Worm (Caenorhabditis elegans): ENCODE data around the gene F14H3.15.

ce11 chrV:16061993-16062392 lies 2.0 kb upstream of the F14H3.15 start, which contains the start of gene fbxa-100:
- TF ChIP-seq ceh-20 (GFP tag; IDR thresholded peaks at IDR 0.05) (no peak), set-16 (GFP tag; IDR thresholded peaks at IDR 0.05) (no peak), nhr-77 (tag; optimal IDR thresholded peaks at IDR 0.05) (no peak), nhr-237 (tag; optimal IDR thresholded peaks at IDR 0.05) (no peak), egl-27 (tag; optimal IDR thresholded peaks at IDR 0.05) (no peak), nhr-11 (tag; optimal IDR thresholded peaks at IDR 0.05) (no peak), unc-130 (GFP tag; optimal IDR thresholded peaks at IDR 0.05) (no peak), aly-2 (tag; optimal IDR thresholded peaks at IDR 0.05) (no peak), ztf-11 (tag; optimal IDR thresholded peaks at IDR 0.05) (no peak), mep-1 (tag; optimal IDR thresholded peaks at IDR 0.05) (no peak), ama-1 (optimal IDR thresholded peaks at IDR 0.05) (no peak)
